Worm (Caenorhabditis elegans) whole organism, L3 larva: Measurements from ENCODE around the gene F26G1.11.

Experiments
- R02D3.7 ChIP-seq: fragments of 150-350 bp; optimal IDR thresholded peaks from 2 replicates; lab custom pipeline; 2014; ENCODE audit warnings: missing biosample characterization, missing genetic modification characterization
- ceh-9 ChIP-seq: sonication (generic microtip); optimal IDR thresholded peaks from 2 replicates; lab custom pipeline; 2018; ENCODE audit warnings: missing biosample characterization, missing genetic modification characterization
- elt-2 ChIP-seq: sonication (generic microtip); optimal IDR thresholded peaks from 2 replicates; lab custom pipeline; 2016; ENCODE audit warnings: missing genetic modification reagents, mild to moderate bottlenecking, missing genetic modification characterization, missing compliant biosample characterization
- fos-1 ChIP-seq: fragments of 150-350 bp; optimal IDR thresholded peaks from 2 replicates; lab custom pipeline; 2014; ENCODE audit warnings: missing biosample characterization, missing genetic modification characterization
- jun-1 ChIP-seq: fragments of 150-350 bp; optimal IDR thresholded peaks from 2 replicates; lab custom pipeline; 2014; ENCODE audit warnings: missing biosample characterization, missing genetic modification reagents, missing genetic modification characterization
- mdl-1 ChIP-seq: fragments of 150-350 bp; optimal IDR thresholded peaks from 2 replicates; lab custom pipeline; 2014; ENCODE audit warnings: missing biosample characterization, missing genetic modification characterization
- nhr-11 ChIP-seq: fragments of 150-350 bp; optimal IDR thresholded peaks from 2 replicates; lab custom pipeline; 2014; ENCODE audit warnings: missing biosample characterization, missing genetic modification characterization
- nhr-76 ChIP-seq: fragments of 150-350 bp; sonication (generic microtip); optimal IDR thresholded peaks from 5 replicates; lab custom pipeline; 2014; ENCODE audit warnings: missing biosample characterization, missing genetic modification characterization
- nhr-77 ChIP-seq: fragments of 150-350 bp; optimal IDR thresholded peaks from 2 replicates; lab custom pipeline; 2014; ENCODE audit warnings: missing biosample characterization, missing genetic modification characterization
- skn-1 ChIP-seq: fragments of 150-350 bp; optimal IDR thresholded peaks from 2 replicates; lab custom pipeline; 2014; ENCODE audit warnings: missing biosample characterization, missing genetic modification characterization
- snpc-4 ChIP-seq: fragments of 150-350 bp; optimal IDR thresholded peaks from 2 replicates; lab custom pipeline; 2014; ENCODE audit warnings: missing biosample characterization, missing genetic modification characterization
- zag-1 ChIP-seq: fragments of 150-350 bp; optimal IDR thresholded peaks from 2 replicates; lab custom pipeline; 2014; ENCODE audit warnings: missing biosample characterization, missing genetic modification characterization
- ztf-11 ChIP-seq: fragments of 150-350 bp; optimal IDR thresholded peaks from 2 replicates; lab custom pipeline; 2014; ENCODE audit warnings: missing biosample characterization, missing genetic modification characterization

- no peak for TF ChIP-seq mdl-1 (tag; lab: Kevin White, UChicago)
- TF ChIP-seq snpc-4 (tag; lab: Kevin White, UChicago) = no peak
- no peak for TF ChIP-seq nhr-11 (tag; lab: Kevin White, UChicago)
- TF ChIP-seq elt-2 (tag; lab: Kevin White, UChicago) = no peak
- TF ChIP-seq ceh-9 (tag; lab: Kevin White, UChicago) = no peak
- no peak for TF ChIP-seq skn-1 (tag; lab: Kevin White, UChicago)
- TF ChIP-seq ztf-11 (tag; lab: Kevin White, UChicago) = no peak
- TF ChIP-seq fos-1 (tag; lab: Kevin White, UChicago) = no peak
- no peak for TF ChIP-seq jun-1 (tag; lab: Kevin White, UChicago)
- no peak for TF ChIP-seq zag-1 (tag; lab: Kevin White, UChicago)
- no peak for TF ChIP-seq nhr-76 (tag; lab: Kevin White, UChicago)
- TF ChIP-seq nhr-77 (tag; lab: Kevin White, UChicago) = no peak
- no peak for TF ChIP-seq R02D3.7 (tag; lab: Kevin White, UChicago)
Measured at ce11 chrII:4752257-4752728, 24.6 kb upstream of the F26G1.11 start, which contains the start of gene F41C3.1.
